Fruit fly (Drosophila melanogaster) Kc167 (cell line): ENCODE data around the gene lmd.

Experiments used
- Myc ChIP-seq: fragments of >200 bp; optimal IDR thresholded peaks from 2 replicates; lab custom pipeline; 2017; ENCODE audit warnings: missing external identifiers
- Sin3A ChIP-seq: fragments of >200 bp; optimal IDR thresholded peaks from 2 replicates; lab custom pipeline; 2018; ENCODE audit warnings: missing external identifiers
- h ChIP-seq: fragments of >200 bp; optimal IDR thresholded peaks from 3 replicates; lab custom pipeline; 2018; ENCODE audit warnings: missing external identifiers
- insv ChIP-seq: fragments of >200 bp; optimal IDR thresholded peaks from 3 replicates; lab custom pipeline; 2018; ENCODE audit warnings: missing external identifiers
- psq ChIP-seq: fragments of >200 bp; optimal IDR thresholded peaks from 2 replicates; lab custom pipeline; 2017; ENCODE audit warnings: missing external identifiers
- ttk ChIP-seq: sonication (Bioruptor generic); optimal IDR thresholded peaks from 2 replicates; lab custom pipeline; 2017; ENCODE audit warnings: missing external identifiers

The lmd gene

dm6 chr3R:23048690-23049118 lies 22.2 kb upstream of the lmd start:
- TF ChIP-seq Myc (lab: Kevin White, UChicago): no peak
- TF ChIP-seq Sin3A (lab: Kevin White, UChicago): no peak
- no peak for TF ChIP-seq insv (lab: Kevin White, UChicago)
- no peak for TF ChIP-seq h
- TF ChIP-seq ttk (lab: Kevin White, UChicago): no peak
- no peak for TF ChIP-seq psq (lab: Kevin White, UChicago)

dm6 chr3R:23048089-23048689 lies 21.7 kb upstream of the lmd start, which contains the start of gene CG17121:
TSS of gene CG17121 (minus strand) at chr3R:23048214.
- TF ChIP-seq psq (lab: Kevin White, UChicago) (no peak), ttk (lab: Kevin White, UChicago) (no peak), Myc (lab: Kevin White, UChicago) (no peak), Sin3A (lab: Kevin White, UChicago) (no peak), insv (lab: Kevin White, UChicago) (no peak)

- TF ChIP-seq Sin3A (lab: Kevin White, UChicago): no peak
- no peak for TF ChIP-seq ttk (lab: Kevin White, UChicago)
- no peak for TF ChIP-seq Myc (lab: Kevin White, UChicago)
- TF ChIP-seq psq (lab: Kevin White, UChicago): no peak
- no peak for TF ChIP-seq insv (lab: Kevin White, UChicago)
- TF ChIP-seq h: no peak
These were observed 20.0 kb upstream of the lmd start for dm6 chr3R:23046529-23046943.

dm6 chr3R:23043690-23044089 lies 17.2 kb upstream of the lmd start, which contains the start of gene CG13837:
TSS of gene CG13837 (plus strand) at chr3R:23043990.
- TF ChIP-seq ttk (lab: Kevin White, UChicago) (no peak), Sin3A (lab: Kevin White, UChicago) (no peak), psq (lab: Kevin White, UChicago) (no peak), Myc (lab: Kevin White, UChicago) (no peak), insv (lab: Kevin White, UChicago) (no peak), h (no peak)

dm6 chr3R:23042746-23043265 lies 16.3 kb upstream of the lmd start:
- TF ChIP-seq insv (lab: Kevin White, UChicago) (no peak), psq (lab: Kevin White, UChicago) (no peak), h (no peak), ttk (lab: Kevin White, UChicago) (no peak), Sin3A (lab: Kevin White, UChicago) (no peak), Myc (lab: Kevin White, UChicago) (no peak)

- TF ChIP-seq psq (lab: Kevin White, UChicago) (no peak), Sin3A (lab: Kevin White, UChicago) (no peak), Myc (lab: Kevin White, UChicago) (no peak), ttk (lab: Kevin White, UChicago) (no peak), h (no peak), insv (lab: Kevin White, UChicago) (no peak)
These were observed 15.4 kb upstream of the lmd start, which contains the start of gene CG13838 for dm6 chr3R:23041941-23042340. TSS of gene CG13838 (plus strand) at chr3R:23042241.

- TF ChIP-seq psq (lab: Kevin White, UChicago) (no peak), Sin3A (lab: Kevin White, UChicago) (no peak), Myc (lab: Kevin White, UChicago) (no peak), insv (lab: Kevin White, UChicago) (no peak), h (no peak), ttk (lab: Kevin White, UChicago) (no peak)
These were observed 11.5 kb upstream of the lmd start for dm6 chr3R:23038062-23038461.

dm6 chr3R:23036321-23036720 lies 9.8 kb upstream of the lmd start:
- TF ChIP-seq insv (lab: Kevin White, UChicago) (no peak), ttk (lab: Kevin White, UChicago) (no peak), Myc (lab: Kevin White, UChicago) (no peak), Sin3A (lab: Kevin White, UChicago) (no peak)

- TF ChIP-seq Sin3A (lab: Kevin White, UChicago) (no peak), ttk (lab: Kevin White, UChicago) (no peak), Myc (lab: Kevin White, UChicago) (no peak), h (no peak), psq (lab: Kevin White, UChicago) (no peak), insv (lab: Kevin White, UChicago) (no peak)
These were observed 8.9 kb upstream of the lmd start, which contains the start of gene CG13833 for dm6 chr3R:23035463-23035862. TSS of gene CG13833 (minus strand) at chr3R:23035563.

dm6 chr3R:23030900-23031299 lies 4.4 kb upstream of the lmd start:
- no peak for TF ChIP-seq psq (lab: Kevin White, UChicago)
- no peak for TF ChIP-seq insv (lab: Kevin White, UChicago)
- no peak for TF ChIP-seq ttk (lab: Kevin White, UChicago)
- no peak for TF ChIP-seq Sin3A (lab: Kevin White, UChicago)
- no peak for TF ChIP-seq Myc (lab: Kevin White, UChicago)
- TF ChIP-seq h: no peak

dm6 chr3R:23028506-23028905 lies 2.0 kb upstream of the lmd start:
- no peak for TF ChIP-seq h
- no peak for TF ChIP-seq psq (lab: Kevin White, UChicago)
- TF ChIP-seq Myc (lab: Kevin White, UChicago): no peak
- TF ChIP-seq insv (lab: Kevin White, UChicago): no peak
- no peak for TF ChIP-seq ttk (lab: Kevin White, UChicago)
- no peak for TF ChIP-seq Sin3A (lab: Kevin White, UChicago)

- TF ChIP-seq Sin3A (lab: Kevin White, UChicago) (no peak), ttk (lab: Kevin White, UChicago) (no peak), psq (lab: Kevin White, UChicago) (no peak), Myc (lab: Kevin White, UChicago) (no peak), h (no peak), insv (lab: Kevin White, UChicago) (no peak)
These were observed 908 bp upstream of the lmd start for dm6 chr3R:23027428-23027813.
